Worm (Caenorhabditis elegans) whole organism, L4/young adult: Measurements from ENCODE around the gene W03F9.1.

Source experiments
- W03F9.2 ChIP-seq: fragments of 150-350 bp; optimal IDR thresholded peaks from 2 replicates; lab custom pipeline; 2014; ENCODE audit warnings: missing biosample characterization, missing genetic modification characterization
- dao-5 ChIP-seq: sonication (generic microtip); optimal IDR thresholded peaks from 2 replicates; lab custom pipeline; 2016; ENCODE audit warnings: missing genotype, missing genetic modification characterization, moderate library complexity, missing compliant biosample characterization
- him-1 ChIP-seq: sonication (generic microtip); optimal IDR thresholded peaks from 2 replicates; lab custom pipeline; 2016; ENCODE audit warnings: missing genotype, missing genetic modification reagents, missing genetic modification characterization, missing compliant biosample characterization

W03F9.1 gene

DNA sequence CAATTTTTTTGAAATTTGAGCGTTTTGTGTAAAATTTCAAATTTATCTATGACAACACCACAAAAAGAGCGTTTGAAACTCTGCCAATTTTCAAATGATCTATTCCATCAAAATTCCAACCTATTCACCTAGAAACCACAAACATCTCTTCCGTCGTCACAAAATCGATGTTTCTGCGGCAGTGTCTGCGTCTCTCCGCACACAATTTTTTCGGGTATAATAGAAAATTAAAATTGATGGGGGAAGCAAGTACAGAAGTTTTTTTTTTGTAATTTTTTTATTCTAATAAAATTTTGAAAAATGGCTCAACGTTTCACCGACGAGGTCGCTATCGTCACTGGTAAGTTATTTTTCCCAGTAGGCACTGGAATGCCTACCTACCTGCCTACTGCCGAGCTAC lies 12.1 kb upstream of the W03F9.1 start, which contains the start of gene W03F9.9:
Gene W03F9.9 (plus strand): TSS at position 301 of the 400 bp plus-strand sequence.
- no peak for TF ChIP-seq W03F9.2 (tag; lab: Kevin White, UChicago)
- TF ChIP-seq dao-5, result no peak

DNA sequence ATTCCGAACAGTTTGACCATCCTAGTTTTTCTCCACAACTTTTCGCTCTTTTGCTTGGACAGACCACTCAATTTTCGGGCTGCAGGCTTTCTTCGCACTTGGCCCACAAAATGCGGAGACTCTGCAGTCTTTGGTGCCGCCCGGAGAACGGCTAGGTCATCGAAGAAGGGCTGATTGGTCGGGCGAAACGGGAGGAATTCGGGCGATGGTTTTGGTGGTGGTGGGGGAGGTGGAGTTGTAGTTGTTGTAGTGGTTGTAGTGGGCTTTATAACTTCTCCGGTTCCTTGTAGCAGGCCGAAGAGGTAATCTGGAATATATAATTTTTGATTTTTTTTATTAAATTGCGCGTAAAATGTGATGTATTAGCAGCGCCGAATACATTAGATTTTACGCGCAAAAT lies 11.1 kb upstream of the W03F9.1 start:
- TF ChIP-seq W03F9.2 (tag; lab: Kevin White, UChicago), result no peak
- TF ChIP-seq dao-5, result no peak
- TF ChIP-seq him-1 (tag; lab: Kevin White, UChicago), result no peak

DNA sequence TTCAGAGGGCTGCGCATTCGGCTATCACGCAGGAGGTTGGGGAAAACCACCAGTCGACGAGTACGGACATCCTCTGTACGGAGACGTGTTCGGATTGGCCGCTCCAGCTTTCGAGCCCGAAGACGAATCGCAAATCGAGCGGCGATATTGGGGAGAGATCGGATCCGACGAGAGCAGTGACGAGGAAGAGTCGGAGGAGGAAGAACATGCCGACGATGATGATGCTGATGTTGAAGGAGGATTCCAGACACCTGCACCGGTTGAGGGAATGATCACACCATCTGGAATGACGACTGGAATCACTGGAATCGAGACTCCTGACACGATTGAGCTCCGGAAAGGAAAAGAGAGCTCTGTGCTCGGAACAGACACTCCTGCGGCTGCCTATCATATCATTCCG lies 3.7 kb upstream of the W03F9.1 start:
- no peak for TF ChIP-seq W03F9.2 (tag; lab: Kevin White, UChicago)
- no peak for TF ChIP-seq dao-5
- no peak for TF ChIP-seq him-1 (tag; lab: Kevin White, UChicago)

DNA sequence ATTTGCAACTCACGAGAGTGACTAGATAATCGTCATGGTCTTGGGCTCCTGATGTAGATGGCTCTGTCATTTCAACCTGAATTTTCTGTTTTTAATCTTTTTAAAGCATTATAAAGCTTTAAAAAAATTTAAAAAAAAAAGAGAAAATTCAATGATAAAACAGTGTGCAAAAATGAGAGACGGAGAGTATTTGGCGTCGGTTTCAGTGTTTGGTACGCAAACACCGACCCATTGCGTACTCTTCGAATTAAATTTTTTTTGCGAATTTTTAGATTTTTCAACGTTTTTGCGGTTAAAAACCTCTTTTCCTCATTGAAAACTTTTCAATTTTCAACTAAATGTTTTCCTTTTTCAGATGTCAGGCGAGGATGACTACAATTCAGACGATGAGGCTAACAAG lies 1.4 kb upstream of the W03F9.1 start, which contains the start of the genes W03F9.2 and sftb-2:
Gene W03F9.2 (minus strand): TSS at position 153 of the 400 bp plus-strand sequence.
Gene sftb-2 (plus strand): TSS at position 356 of the 400 bp plus-strand sequence.
- TF ChIP-seq dao-5 (no peak), W03F9.2 (tag; lab: Kevin White, UChicago) (peak; percentile 94)

DNA sequence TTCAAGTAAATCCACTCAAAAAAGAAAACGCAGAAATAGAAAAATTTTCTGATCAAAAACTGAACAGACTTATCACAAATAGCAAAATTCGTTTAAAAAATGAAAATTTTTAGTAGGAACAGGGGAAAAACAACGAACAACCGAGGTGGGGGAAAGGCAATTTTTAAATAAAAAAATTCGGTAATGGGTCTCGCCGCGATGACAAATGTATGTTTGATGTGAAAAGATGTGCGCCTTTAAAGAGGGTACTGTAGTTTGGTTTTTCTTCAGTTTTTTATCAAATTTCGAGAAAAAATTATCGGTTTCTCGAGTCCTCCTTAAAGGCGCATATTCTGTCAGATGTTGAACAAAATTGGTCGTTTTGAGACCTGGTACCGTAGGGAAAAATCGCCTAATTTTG lies 2.6 kb downstream of the W03F9.1 start:
- TF ChIP-seq W03F9.2 (tag; lab: Kevin White, UChicago) (peak; percentile 41), him-1 (tag; lab: Kevin White, UChicago) (no peak), dao-5 (no peak)

DNA sequence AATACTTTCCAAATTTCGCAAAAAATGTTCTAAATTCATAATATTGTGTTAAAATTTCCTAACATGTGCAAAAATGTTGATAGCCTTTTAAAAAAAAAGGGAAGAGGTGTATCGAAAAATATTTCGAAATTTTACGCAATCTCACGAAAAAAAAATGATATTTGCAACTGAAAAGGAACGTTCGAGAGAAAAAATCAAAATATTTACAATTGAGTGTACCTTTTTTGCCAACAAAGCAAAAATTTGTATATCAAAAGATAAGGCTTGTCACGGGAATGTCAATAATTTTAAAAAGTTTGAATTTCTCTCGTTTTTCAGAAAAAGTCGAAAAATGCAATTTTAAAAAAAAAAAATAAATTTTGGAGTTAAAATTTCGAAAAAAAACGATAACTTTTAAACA lies 3.0 kb downstream of the W03F9.1 start:
- peak; percentile 93 for TF ChIP-seq W03F9.2 (tag; lab: Kevin White, UChicago)
- no peak for TF ChIP-seq dao-5
- TF ChIP-seq him-1 (tag; lab: Kevin White, UChicago), result no peak

DNA sequence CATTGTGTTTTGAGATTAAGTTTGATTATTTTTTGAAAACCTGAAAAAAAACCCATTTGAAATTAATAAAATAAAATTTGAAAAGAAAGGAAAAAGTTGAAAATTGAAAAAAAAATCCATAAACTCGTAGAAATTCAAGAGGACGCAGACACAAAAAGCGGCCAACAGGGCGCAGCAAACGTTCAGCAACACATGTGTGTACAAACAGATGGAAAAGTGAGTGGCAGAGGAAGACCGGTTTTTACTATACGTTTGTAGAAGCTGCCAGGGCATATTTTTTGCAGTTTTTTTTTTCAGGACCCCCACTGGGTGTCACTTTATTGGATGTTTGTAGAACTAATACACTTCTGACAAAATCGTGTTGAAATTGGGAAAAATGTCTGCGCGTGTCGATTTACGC lies 3.8 kb downstream of the W03F9.1 start, which contains the start of gene cgp-1:
Gene cgp-1 (minus strand): TSS at position 40 of the 400 bp plus-strand sequence.
- TF ChIP-seq him-1 (tag; lab: Kevin White, UChicago), result no peak
- peak; percentile 91 for TF ChIP-seq W03F9.2 (tag; lab: Kevin White, UChicago)

DNA sequence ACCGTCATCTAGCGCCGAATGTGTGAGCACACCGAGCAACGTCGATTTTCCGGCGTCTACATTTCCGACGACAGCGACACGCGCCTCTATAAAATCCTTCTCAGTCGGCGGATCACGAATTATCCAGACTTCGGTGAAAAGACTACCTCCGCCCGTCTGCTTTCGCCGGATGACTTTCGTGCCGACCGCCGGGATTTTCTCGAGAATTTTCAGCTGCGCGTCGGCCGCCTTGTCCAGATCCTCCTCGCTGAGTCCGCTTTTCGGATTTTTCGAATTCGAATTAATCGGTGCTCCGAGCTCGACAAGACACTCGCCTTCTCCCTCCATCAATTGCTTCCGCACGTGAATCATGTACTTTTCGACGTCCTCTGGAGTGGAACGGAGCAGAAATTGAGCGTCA lies 4.3 kb downstream of the W03F9.1 start:
- TF ChIP-seq W03F9.2 (tag; lab: Kevin White, UChicago) (no peak), him-1 (tag; lab: Kevin White, UChicago) (no peak), dao-5 (no peak)

DNA sequence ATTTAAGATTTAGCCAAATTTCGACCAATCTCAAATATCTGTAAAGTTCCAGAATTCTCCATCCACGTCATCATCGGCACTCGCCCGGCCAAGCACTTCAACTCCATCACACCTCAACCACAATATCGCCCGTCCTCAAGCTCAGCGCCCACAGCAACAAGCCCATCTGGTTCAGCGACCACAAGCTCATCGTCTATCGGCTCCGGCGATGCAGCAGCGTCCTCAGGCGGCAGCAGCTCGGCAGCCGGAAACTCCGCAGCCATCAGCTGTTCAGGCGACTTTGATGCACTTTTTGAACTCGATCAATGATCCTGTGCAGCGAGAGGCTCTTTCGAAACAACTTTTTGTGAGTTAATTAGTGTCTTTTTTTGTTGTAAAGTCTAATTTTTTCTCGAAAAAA lies 9.2 kb downstream of the W03F9.1 start:
- TF ChIP-seq him-1 (tag; lab: Kevin White, UChicago), result no peak
- TF ChIP-seq W03F9.2 (tag; lab: Kevin White, UChicago), result no peak
- no peak for TF ChIP-seq dao-5

DNA sequence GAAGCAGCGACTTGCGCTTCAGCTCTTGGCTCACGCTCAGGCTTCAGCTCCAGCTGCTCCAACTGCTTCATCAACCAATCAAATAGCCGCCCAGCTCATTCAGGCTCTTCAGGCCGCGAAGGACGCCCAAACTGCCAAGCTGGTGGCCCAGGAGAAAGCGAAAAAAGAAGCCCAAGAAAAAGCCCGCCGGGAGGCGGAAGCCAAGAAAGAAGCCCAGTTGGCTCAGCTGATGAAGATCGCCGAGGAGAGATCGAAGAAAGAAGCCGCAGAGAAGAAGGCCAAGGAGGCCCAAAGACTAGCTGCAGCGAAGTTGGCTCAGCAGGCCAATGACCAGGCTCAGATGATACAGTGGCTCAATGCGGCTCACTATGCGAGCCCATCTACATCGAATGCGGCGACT lies 10.3 kb downstream of the W03F9.1 start:
- TF ChIP-seq him-1 (tag; lab: Kevin White, UChicago) (no peak), W03F9.2 (tag; lab: Kevin White, UChicago) (no peak), dao-5 (no peak)

DNA sequence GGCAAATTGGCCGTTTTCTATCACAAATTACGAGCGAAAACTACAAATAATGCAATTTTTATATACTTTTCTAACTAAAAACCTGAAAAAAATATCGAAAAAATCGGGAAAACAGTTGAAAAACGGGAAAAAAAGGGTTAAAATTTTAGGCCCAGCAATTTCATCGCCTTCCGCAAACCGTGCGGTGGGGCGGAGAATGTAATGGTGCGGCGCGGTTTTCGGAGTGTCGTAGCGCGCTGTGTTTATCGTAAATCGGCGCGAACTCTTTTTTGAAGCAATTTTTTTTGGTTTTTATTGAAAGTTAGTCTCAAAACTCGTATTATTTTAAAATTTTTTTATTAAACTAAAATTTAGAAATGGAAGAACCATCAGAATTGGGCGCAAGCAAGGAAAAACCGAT lies 22.0 kb downstream of the W03F9.1 start, which contains the start of gene picd-1:
Gene picd-1 (plus strand): TSS at position 352 of the 400 bp plus-strand sequence.
- TF ChIP-seq him-1 (tag; lab: Kevin White, UChicago) (no peak), W03F9.2 (tag; lab: Kevin White, UChicago) (peak; percentile 96), dao-5 (no peak)

DNA sequence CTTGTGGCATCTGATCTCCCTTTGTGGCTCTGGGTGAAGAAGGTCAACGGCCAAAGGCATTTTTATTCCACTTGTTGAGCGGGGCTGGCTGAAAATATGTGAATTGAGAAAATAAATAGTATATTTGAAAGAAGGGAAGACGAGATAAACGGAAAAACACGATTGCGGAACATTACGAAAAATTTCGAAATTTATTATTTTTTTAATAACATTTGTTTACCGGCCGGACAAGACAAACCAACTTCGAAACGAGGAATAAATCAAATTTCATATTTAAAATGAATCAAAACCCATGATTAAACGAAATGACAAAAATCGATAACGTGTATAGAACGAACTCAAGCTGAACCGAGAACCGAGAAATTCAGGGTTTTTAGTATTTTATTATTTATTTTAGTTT lies 22.5 kb downstream of the W03F9.1 start, which contains the start of gene rps-27:
Gene rps-27 (minus strand): TSS at position 101 of the 400 bp plus-strand sequence.
- TF ChIP-seq dao-5 (no peak), W03F9.2 (tag; lab: Kevin White, UChicago) (no peak), him-1 (tag; lab: Kevin White, UChicago) (no peak)

DNA sequence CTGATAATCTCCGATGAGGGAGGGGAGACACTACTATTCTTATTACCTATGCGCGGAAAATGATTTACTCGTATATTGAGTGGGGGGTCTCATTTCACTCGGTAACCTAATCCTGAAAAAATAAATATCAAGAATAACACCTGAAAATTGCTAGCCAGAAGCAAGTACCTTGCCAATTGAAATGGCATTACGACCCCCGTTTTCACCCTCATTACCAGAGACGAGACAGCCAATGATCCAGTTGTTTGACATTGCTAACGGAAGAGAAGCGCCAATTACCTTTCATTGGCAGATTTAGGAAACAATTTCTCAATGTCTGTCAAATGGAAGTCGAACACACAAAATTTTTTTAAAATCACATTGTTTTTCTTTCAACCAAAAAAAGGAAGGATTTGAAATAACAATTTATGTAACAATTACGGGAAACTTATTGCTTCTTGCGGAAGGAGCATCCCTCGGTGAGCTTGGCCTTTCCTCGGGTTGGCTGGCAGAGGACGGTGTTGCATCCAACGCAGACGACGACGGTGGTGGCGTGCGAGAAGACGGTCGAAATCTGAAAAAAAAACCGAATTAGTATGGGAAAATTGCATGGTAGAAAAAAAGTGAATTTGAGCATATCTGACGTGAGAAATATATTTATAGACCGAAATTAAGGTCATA lies 23.3 kb downstream of the W03F9.1 start:
- TF ChIP-seq W03F9.2 (tag; lab: Kevin White, UChicago) (no peak), dao-5 (no peak)

DNA sequence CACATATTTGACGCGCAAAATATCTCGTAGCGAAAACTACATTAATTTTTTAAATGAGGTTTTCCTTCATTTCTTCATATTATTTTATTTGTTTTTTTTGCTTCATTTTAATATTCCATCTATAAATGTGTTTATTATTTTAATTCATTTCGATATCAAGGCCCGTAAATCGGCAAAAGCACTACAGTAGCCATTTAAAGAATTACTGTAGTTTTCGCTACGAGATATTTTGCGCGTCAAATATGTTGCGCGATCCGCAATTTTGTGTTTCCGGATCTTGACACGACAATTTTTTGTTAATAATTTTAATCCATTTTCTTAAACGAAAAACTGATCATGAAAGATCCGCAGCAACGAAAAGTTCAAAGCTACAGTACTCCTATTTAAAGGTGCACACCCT lies 24.4 kb downstream of the W03F9.1 start:
- TF ChIP-seq him-1 (tag; lab: Kevin White, UChicago), result no peak
- TF ChIP-seq dao-5, result no peak
- no peak for TF ChIP-seq W03F9.2 (tag; lab: Kevin White, UChicago)

DNA sequence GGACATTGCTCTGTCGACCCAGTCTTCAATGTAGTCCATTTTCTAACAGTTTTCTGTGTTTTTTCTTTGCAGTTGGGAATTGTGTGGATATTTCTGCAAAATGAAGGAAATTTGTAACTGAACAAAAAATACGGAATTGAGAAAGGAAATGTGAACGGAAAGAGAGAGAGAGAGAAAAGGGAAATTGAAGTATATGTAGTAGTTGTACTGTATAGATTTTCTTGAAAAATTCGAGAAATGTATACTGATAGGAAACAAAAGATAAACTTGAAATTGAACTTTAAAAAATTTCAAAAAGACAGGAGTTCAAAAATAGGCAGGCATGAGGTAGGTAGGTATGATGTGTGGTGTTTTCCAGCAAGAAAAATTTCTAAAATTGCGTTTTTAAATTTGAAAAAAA lies 42.8 kb downstream of the W03F9.1 start, which contains the start of gene daam-1:
Gene daam-1 (minus strand): TSS at position 101 of the 400 bp plus-strand sequence.
- TF ChIP-seq dao-5, result no peak
- TF ChIP-seq him-1 (tag; lab: Kevin White, UChicago), result no peak
